Fruit fly (Drosophila melanogaster): ENCODE measurements around the gene CG1924.

The CG1924 gene

dm6 chrX:12203555-12203955 is 25.1 kb upstream of the CG1924 start (continued):
- TF ChIP-seq E2f2 (GFP tag; IDR thresholded peaks at IDR 0.05) (peak; percentile 59), CG13424 (tag; optimal IDR thresholded peaks at IDR 0.05) (peak; percentile 23), Taf1 (GFP tag; IDR thresholded peaks at IDR 0.05) (no peak), tna (GFP tag; IDR thresholded peaks at IDR 0.05; ENCODE audit: partially characterized antibody) (no peak), CG34224 (GFP tag; IDR thresholded peaks at IDR 0.05; ENCODE audit: partially characterized antibody) (peak; percentile 60), az2 (GFP tag; optimal IDR thresholded peaks at IDR 0.05) (peak; percentile 33), vfl (GFP tag; optimal IDR thresholded peaks at IDR 0.05) (no peak), NC2α (GFP tag; optimal IDR thresholded peaks at IDR 0.05) (peak; percentile 57), tup (GFP tag; optimal IDR thresholded peaks at IDR 0.05) (no peak), slp2 (GFP tag; optimal IDR thresholded peaks at IDR 0.05) (peak; percentile 46), Ravus (GFP tag; IDR thresholded peaks at IDR 0.05) (no peak), Fer3 (tag; optimal IDR thresholded peaks at IDR 0.05) (peak; percentile 57), chinmo (GFP tag; IDR thresholded peaks at IDR 0.05; ENCODE audit: partially characterized antibody) (peak; percentile 89), sug (tag; optimal IDR thresholded peaks at IDR 0.05) (peak; percentile 15), dimm (GFP tag; IDR thresholded peaks at IDR 0.05) (no peak; the same call in 1 of the 2 replicates), CrebB (tag; optimal IDR thresholded peaks at IDR 0.05) (peak; percentile 72), Fer1 (GFP tag; optimal IDR thresholded peaks at IDR 0.05) (peak; percentile 88), Deaf1 (tag; optimal IDR thresholded peaks at IDR 0.05) (peak; percentile 71), nmo (GFP tag; optimal IDR thresholded peaks at IDR 0.05) (peak; percentile 53), CG4820 (GFP tag; optimal IDR thresholded peaks at IDR 0.05) (no peak), Dll (GFP tag; IDR thresholded peaks at IDR 0.05; ENCODE audit: partially characterized antibody) (peak; percentile 54; the same call in 3 of the 4 replicates), gt (GFP tag; IDR thresholded peaks at IDR 0.05) (no peak), CG9932 (GFP tag; IDR thresholded peaks at IDR 0.05) (0 out of 2 replicates have a peak, but pooled peaks have one; percentile 26), CG7271 (tag; optimal IDR thresholded peaks at IDR 0.05) (peak; percentile 85), CG6272 (GFP tag; IDR thresholded peaks at IDR 0.05) (no peak; the same call in 1 of the 2 replicates), CG11560 (tag; IDR thresholded peaks at IDR 0.05) (no peak), ssp (GFP tag; IDR thresholded peaks at IDR 0.05) (peak; percentile 22; the same call in 1 of the 2 replicates), CG17328 (GFP tag; IDR thresholded peaks at IDR 0.05) (peak; percentile 83), CG7987 (GFP tag; optimal IDR thresholded peaks at IDR 0.05) (peak; percentile 82), CG8388 (GFP tag; optimal IDR thresholded peaks at IDR 0.05) (peak; percentile 57), grn (GFP tag; optimal IDR thresholded peaks at IDR 0.05) (peak; percentile 24), Sox100B (GFP tag; optimal IDR thresholded peaks at IDR 0.05) (peak; percentile 58), Abd-B (GFP tag; optimal IDR thresholded peaks at IDR 0.05) (no peak), ab (GFP tag; optimal IDR thresholded peaks at IDR 0.05) (no peak), Sry-δ (GFP tag; optimal IDR thresholded peaks at IDR 0.05) (peak; percentile 29), CG11085 (GFP tag; IDR thresholded peaks at IDR 0.05) (no peak), CG17612 (GFP tag; IDR thresholded peaks at IDR 0.05) (no peak), ato (GFP tag; IDR thresholded peaks at IDR 0.05; ENCODE audit: partially characterized antibody) (no peak), ci (GFP tag; IDR thresholded peaks at IDR 0.05) (peak; percentile 95; the same call in 2 of the 3 replicates), zen2 (GFP tag; IDR thresholded peaks at IDR 0.05; ENCODE audit: partially characterized antibody) (0 out of 3 replicates have a peak, but pooled peaks have one; percentile 31), Awh (GFP tag; IDR thresholded peaks at IDR 0.05) (peak; percentile 68; the same call in 1 of the 2 replicates), dmrt11E (tag; optimal IDR thresholded peaks at IDR 0.05) (peak; percentile 50), CG32767 (GFP tag; IDR thresholded peaks at IDR 0.05) (0 out of 2 replicates have a peak, but pooled peaks have one; percentile 43), gcm2 (GFP tag; optimal IDR thresholded peaks at IDR 0.05) (peak; percentile 66), CG15479 (GFP tag; optimal IDR thresholded peaks at IDR 0.05) (peak; percentile 67), sens-2 (GFP tag; IDR thresholded peaks at IDR 0.05) (peak; percentile 82), CG12104 (GFP tag; optimal IDR thresholded peaks at IDR 0.05) (peak; percentile 64), CG8944 (GFP tag; optimal IDR thresholded peaks at IDR 0.05) (peak; percentile 18), kni (GFP tag; optimal IDR thresholded peaks at IDR 0.05) (peak; percentile 89), CG8089 (GFP tag; optimal IDR thresholded peaks at IDR 0.05) (peak; percentile 49)

Data from whole organism, embryonic.